Worm (Caenorhabditis elegans) whole organism, L1 larva: ENCODE measurements around the gene T08B6.4.

Experiments used
- ama-1 ChIP-seq: fragments of 150-350 bp; optimal IDR thresholded peaks from 2 replicates; lab custom pipeline; 2014
- mdl-1 ChIP-seq, 2 experiments: fragments of 150-350 bp; optimal IDR thresholded peaks; 2 replicates each; lab custom pipeline; 2014 to 2017; ENCODE audit warnings: missing biosample characterization in 2 of 2, missing genetic modification characterization in 2 of 2, inconsistent platforms in 1 of 2
- pqm-1 ChIP-seq: sonication (generic microtip); optimal IDR thresholded peaks from 3 replicates; lab custom pipeline; 2017; ENCODE audit warnings: missing biosample characterization, missing genetic modification characterization
- sptf-1 ChIP-seq: fragments of 150-350 bp; optimal IDR thresholded peaks from 2 replicates; lab custom pipeline; 2014; ENCODE audit warnings: missing biosample characterization, missing genetic modification characterization
- swsn-7 ChIP-seq: sonication (generic microtip); optimal IDR thresholded peaks from 2 replicates; lab custom pipeline; 2016; ENCODE audit warnings: missing genetic modification characterization, missing compliant biosample characterization
- ztf-11 ChIP-seq, 2 experiments: sonication (generic microtip); optimal IDR thresholded peaks; 2 replicates each; lab custom pipeline; 2016 to 2017; ENCODE audit warnings: missing genetic modification characterization in 2 of 2, missing biosample characterization in 1 of 2, missing compliant biosample characterization in 1 of 2

- TF ChIP-seq pqm-1 (tag; lab: Kevin White, UChicago) (no peak), ama-1 (lab: Kevin White, UChicago) (no peak), ztf-11 (tag; optimal IDR thresholded peaks at IDR 0.05; lab: Kevin White, UChicago) (no peak), sptf-1 (tag; lab: Kevin White, UChicago) (no peak), swsn-7 (no peak), mdl-1 (tag; optimal IDR thresholded peaks at IDR 0.05; lab: Kevin White, UChicago) (no peak)
These were observed 24.6 kb downstream of the T08B6.4 start, which contains the start of gene Y9C9A.8 for ce11 chrIV:4930045-4930444.
